Worm (Caenorhabditis elegans) whole organism, late embryonic: ENCODE results near the gene C05G5.2.
A peak's percentile ranks its signal among the peaks of the same experiment; 100 is the strongest.

Source experiments
- C38D4.7 ChIP-seq: fragments of 200-800 bp; sonication (Bioruptor generic); optimal IDR thresholded peaks from 2 replicates; lab custom pipeline; 2018; ENCODE audit warnings: mild to moderate bottlenecking, missing genetic modification characterization, moderate library complexity, missing compliant biosample characterization
- F13H6.1 ChIP-seq: sonication (generic microtip); optimal IDR thresholded peaks from 2 replicates; lab custom pipeline; 2016; ENCODE audit warnings: missing genetic modification characterization, missing compliant biosample characterization
- K09A11.1 ChIP-seq: sonication (generic microtip); optimal IDR thresholded peaks from 2 replicates; lab custom pipeline; 2017; ENCODE audit warnings: antibody characterized with exemption, mild to moderate bottlenecking, missing genetic modification characterization, missing compliant biosample characterization; ENCODE audit not compliant: insufficient read depth
- ama-1 ChIP-seq: fragments of 150-350 bp; optimal IDR thresholded peaks from 2 replicates; lab custom pipeline; 2014
- ceh-14 ChIP-seq: sonication (generic microtip); optimal IDR thresholded peaks from 2 replicates; lab custom pipeline; 2016; ENCODE audit warnings: missing genotype, missing genetic modification characterization, missing compliant biosample characterization
- ceh-18 ChIP-seq: sonication (generic microtip); optimal IDR thresholded peaks from 2 replicates; lab custom pipeline; 2016; ENCODE audit warnings: missing genetic modification characterization, missing compliant biosample characterization
- ceh-19 ChIP-seq: fragments of 200-800 bp; sonication (Bioruptor generic); optimal IDR thresholded peaks from 2 replicates; lab custom pipeline; 2018; ENCODE audit warnings: mild to moderate bottlenecking, missing genetic modification characterization, missing compliant biosample characterization
- ceh-2 ChIP-seq: sonication (generic microtip); optimal IDR thresholded peaks from 2 replicates; lab custom pipeline; 2016; ENCODE audit warnings: missing genotype, missing genetic modification characterization, missing compliant biosample characterization
- ceh-22 ChIP-seq: sonication (generic microtip); optimal IDR thresholded peaks from 2 replicates; lab custom pipeline; 2017; ENCODE audit warnings: missing biosample characterization, missing genetic modification characterization
- ceh-31 ChIP-seq: sonication (generic microtip); optimal IDR thresholded peaks from 2 replicates; lab custom pipeline; 2016; ENCODE audit warnings: missing genetic modification characterization, missing compliant biosample characterization
- ceh-34 ChIP-seq: sonication (generic microtip); optimal IDR thresholded peaks from 2 replicates; lab custom pipeline; 2016; ENCODE audit warnings: mild to moderate bottlenecking, missing genetic modification characterization, missing compliant biosample characterization
- ceh-48 ChIP-seq: sonication (generic microtip); optimal IDR thresholded peaks from 2 replicates; lab custom pipeline; 2016; ENCODE audit warnings: missing genetic modification characterization, inconsistent platforms, missing compliant biosample characterization
- ceh-6 ChIP-seq: fragments of 200-800 bp; sonication (Bioruptor generic); optimal IDR thresholded peaks from 2 replicates; lab custom pipeline; 2018; ENCODE audit warnings: mild to moderate bottlenecking, missing genetic modification characterization, missing compliant biosample characterization
- ceh-9 ChIP-seq: sonication (generic microtip); optimal IDR thresholded peaks from 2 replicates; lab custom pipeline; 2016; ENCODE audit warnings: mild to moderate bottlenecking, missing genetic modification characterization, inconsistent platforms, missing compliant biosample characterization
- dmd-4 ChIP-seq: sonication (generic microtip); optimal IDR thresholded peaks from 2 replicates; lab custom pipeline; 2016; ENCODE audit warnings: borderline replicate concordance, missing genetic modification characterization, missing compliant biosample characterization
- dve-1 ChIP-seq: sonication (generic microtip); optimal IDR thresholded peaks from 2 replicates; lab custom pipeline; 2017; ENCODE audit warnings: antibody characterized with exemption, mild to moderate bottlenecking, missing genetic modification characterization, missing compliant biosample characterization
- elt-2 ChIP-seq: sonication (generic microtip); optimal IDR thresholded peaks from 2 replicates; lab custom pipeline; 2016; ENCODE audit warnings: missing genetic modification reagents, missing genetic modification characterization, missing compliant biosample characterization
- ets-4 ChIP-seq: sonication (generic microtip); optimal IDR thresholded peaks from 2 replicates; lab custom pipeline; 2016; ENCODE audit warnings: missing genetic modification characterization, missing compliant biosample characterization
- fax-1 ChIP-seq: sonication (generic microtip); optimal IDR thresholded peaks from 2 replicates; lab custom pipeline; 2016; ENCODE audit warnings: missing genotype, missing genetic modification characterization, missing compliant biosample characterization
- fkh-6 ChIP-seq: sonication (generic microtip); optimal IDR thresholded peaks from 2 replicates; lab custom pipeline; 2016; ENCODE audit warnings: missing genetic modification characterization, missing compliant biosample characterization
- gmeb-2 ChIP-seq: sonication (generic microtip); optimal IDR thresholded peaks from 2 replicates; lab custom pipeline; 2016; ENCODE audit warnings: missing genetic modification characterization, inconsistent platforms, missing compliant biosample characterization
- hlh-15 ChIP-seq: sonication (generic microtip); optimal IDR thresholded peaks from 2 replicates; lab custom pipeline; 2016; ENCODE audit warnings: missing genetic modification characterization, missing compliant biosample characterization
- hlh-30 ChIP-seq: sonication (generic microtip); optimal IDR thresholded peaks from 2 replicates; lab custom pipeline; 2017; ENCODE audit warnings: antibody characterized with exemption, missing genetic modification characterization, missing compliant biosample characterization; ENCODE audit not compliant: insufficient read depth
- hlh-8 ChIP-seq: sonication (generic microtip); optimal IDR thresholded peaks from 2 replicates; lab custom pipeline; 2016; ENCODE audit warnings: missing genotype, missing genetic modification characterization, missing compliant biosample characterization
- lin-11 ChIP-seq: fragments of 200-800 bp; sonication (Bioruptor generic); optimal IDR thresholded peaks from 2 replicates; lab custom pipeline; 2018; ENCODE audit warnings: mild to moderate bottlenecking, missing genetic modification characterization, missing compliant biosample characterization
- madf-2 ChIP-seq: sonication (generic microtip); optimal IDR thresholded peaks from 2 replicates; lab custom pipeline; 2017; ENCODE audit warnings: missing genetic modification characterization, missing compliant biosample characterization
- mec-3 ChIP-seq: sonication (generic microtip); optimal IDR thresholded peaks from 2 replicates; lab custom pipeline; 2016; ENCODE audit warnings: borderline replicate concordance, missing genetic modification characterization, missing compliant biosample characterization
- nfya-1 ChIP-seq: sonication (generic microtip); optimal IDR thresholded peaks from 2 replicates; lab custom pipeline; 2017; ENCODE audit warnings: missing genetic modification characterization, mild to moderate bottlenecking, missing compliant biosample characterization, antibody characterized with exemption, moderate library complexity
- nhr-11 ChIP-seq: fragments of 150-350 bp; optimal IDR thresholded peaks from 2 replicates; lab custom pipeline; 2014; ENCODE audit warnings: missing biosample characterization, missing genetic modification characterization
- nhr-232 ChIP-seq: sonication (generic microtip); optimal IDR thresholded peaks from 2 replicates; lab custom pipeline; 2016; ENCODE audit warnings: missing genetic modification characterization, missing compliant biosample characterization
- pat-9 ChIP-seq: fragments of 200-800 bp; sonication (Bioruptor generic); optimal IDR thresholded peaks from 2 replicates; lab custom pipeline; 2018; ENCODE audit warnings: mild to moderate bottlenecking, missing genetic modification characterization, moderate library complexity, missing compliant biosample characterization
- pax-1 ChIP-seq: fragments of 150-350 bp; optimal IDR thresholded peaks from 2 replicates; lab custom pipeline; 2014; ENCODE audit warnings: missing biosample characterization, missing genetic modification characterization
- pha-2 ChIP-seq: sonication (generic microtip); optimal IDR thresholded peaks from 2 replicates; lab custom pipeline; 2017; ENCODE audit warnings: mild to moderate bottlenecking, missing genetic modification characterization, missing compliant biosample characterization
- pha-4 ChIP-seq: fragments of 150-350 bp; optimal IDR thresholded peaks from 2 replicates; lab custom pipeline; 2018; ENCODE audit warnings: missing biosample characterization, missing genetic modification reagents, missing genetic modification characterization
- pros-1 ChIP-seq: fragments of 150-350 bp; optimal IDR thresholded peaks from 2 replicates; lab custom pipeline; 2014; ENCODE audit warnings: missing biosample characterization, missing genetic modification reagents, missing genetic modification characterization
- ref-2 ChIP-seq: sonication (generic microtip); optimal IDR thresholded peaks from 2 replicates; lab custom pipeline; 2016; ENCODE audit warnings: missing genetic modification characterization, missing compliant biosample characterization
- rnt-1 ChIP-seq: sonication (generic microtip); optimal IDR thresholded peaks from 2 replicates; lab custom pipeline; 2016; ENCODE audit warnings: missing genetic modification characterization, missing compliant biosample characterization
- sdc-2 ChIP-seq: sonication (generic microtip); optimal IDR thresholded peaks from 2 replicates; lab custom pipeline; 2016; ENCODE audit warnings: missing genotype, missing genetic modification characterization, missing compliant biosample characterization
- sox-2 ChIP-seq: fragments of 200-800 bp; sonication (Bioruptor generic); IDR thresholded peaks from 2 replicates; pipeline ENCODE4 v1.3.6; 2022; ENCODE audit warnings: missing genetic modification reagents, missing genetic modification characterization, missing compliant biosample characterization
- syd-9 ChIP-seq: sonication (generic microtip); optimal IDR thresholded peaks from 2 replicates; lab custom pipeline; 2016; ENCODE audit warnings: mild to moderate bottlenecking, missing genetic modification characterization, moderate library complexity, missing compliant biosample characterization
- tbx-2 ChIP-seq: sonication (generic microtip); optimal IDR thresholded peaks from 2 replicates; lab custom pipeline; 2016; ENCODE audit warnings: missing genetic modification characterization, missing compliant biosample characterization
- unc-3 ChIP-seq, 2 experiments: fragments of 200-800 bp in 1 of 2; sonication (Bioruptor generic) in 1 of 2; sonication (generic microtip) in 1 of 2; conservative IDR thresholded peaks in 1 of 2; optimal IDR thresholded peaks in 1 of 2; 2 replicates each; pipeline versions ENCODE4 v1.3.6 to Lab custom; 2016 to 2022; ENCODE audit warnings: missing compliant biosample characterization in 2 of 2, missing genetic modification characterization in 2 of 2, missing genetic modification reagents in 1 of 2
- unc-42 ChIP-seq: sonication (generic microtip); optimal IDR thresholded peaks from 2 replicates; lab custom pipeline; 2016; ENCODE audit warnings: missing genotype, missing genetic modification characterization, missing compliant biosample characterization
- unc-55 ChIP-seq: sonication (generic microtip); optimal IDR thresholded peaks from 2 replicates; lab custom pipeline; 2017; ENCODE audit warnings: missing biosample characterization, missing genetic modification reagents, missing genetic modification characterization

Gene C05G5.2

DNA sequence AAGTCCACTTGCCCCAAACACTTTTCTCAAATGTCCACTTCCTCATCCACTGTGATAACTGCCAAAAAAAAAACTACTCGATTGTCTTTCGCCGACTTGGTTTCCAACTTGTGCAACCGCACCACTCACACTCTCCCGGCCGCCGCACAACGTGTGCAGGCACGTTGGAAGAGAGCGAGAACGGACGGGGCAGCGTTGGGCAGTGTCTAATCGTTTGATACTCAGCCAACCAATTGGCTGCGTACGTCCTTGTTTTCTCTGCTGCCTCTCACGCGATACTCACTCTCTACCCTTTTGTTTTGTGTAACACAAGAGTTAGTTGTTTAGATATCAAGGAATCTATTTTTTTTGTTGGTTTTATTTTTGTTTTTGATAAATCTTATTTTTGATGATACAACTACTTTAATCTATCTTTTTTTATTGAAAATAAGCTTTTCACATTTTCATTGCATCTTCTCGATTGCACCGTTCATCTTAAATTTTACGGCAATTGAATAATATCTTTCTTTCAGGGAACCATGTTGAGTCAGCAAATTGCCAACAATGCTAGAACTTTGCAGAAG, 6.5 kb downstream of the C05G5.2 start, which contains the start of gene sucl-1:
TSS of gene sucl-1 (plus strand) at position 513 of the 563 bp plus-strand sequence.
- TF ChIP-seq rnt-1 (tag; lab: Kevin White, UChicago) = peak; percentile 73
- TF ChIP-seq pha-4 = no peak
- TF ChIP-seq ceh-31 (tag; lab: Kevin White, UChicago) = peak; percentile 92
- no peak for TF ChIP-seq mec-3
- TF ChIP-seq gmeb-2 (tag; lab: Kevin White, UChicago) = no peak
- peak; percentile 99 for TF ChIP-seq nfya-1 (tag; lab: Kevin White, UChicago)
- no peak for TF ChIP-seq nhr-232 (tag; lab: Kevin White, UChicago)
- TF ChIP-seq pha-2 (tag; lab: Kevin White, UChicago) = peak; percentile 11
- peak; percentile 49 for TF ChIP-seq F13H6.1
- TF ChIP-seq madf-2 (tag; lab: Kevin White, UChicago) = no peak
- TF ChIP-seq tbx-2 (tag; lab: Kevin White, UChicago) = peak; percentile 74
- no peak for TF ChIP-seq fax-1 (tag; lab: Kevin White, UChicago)
- no peak for TF ChIP-seq ceh-2
- peak; percentile 76 for TF ChIP-seq syd-9 (tag; lab: Kevin White, UChicago)
- TF ChIP-seq hlh-8 (tag; lab: Kevin White, UChicago) = no peak
- TF ChIP-seq pat-9 (tag; lab: Kevin White, UChicago) = peak; percentile 58
- no peak for TF ChIP-seq pros-1 (tag; lab: Kevin White, UChicago)
- TF ChIP-seq ceh-9 (tag; lab: Kevin White, UChicago) = no peak
- TF ChIP-seq ceh-48 = no peak
- TF ChIP-seq C38D4.7 (GFP tag; lab: Kevin White, UChicago) = no peak
- TF ChIP-seq dve-1 (tag; lab: Kevin White, UChicago) = peak; percentile 10
- TF ChIP-seq pax-1 (tag; lab: Kevin White, UChicago) = peak; percentile 6
- TF ChIP-seq ets-4 (tag; lab: Kevin White, UChicago) = no peak
- peak; percentile 64 for TF ChIP-seq elt-2 (tag; lab: Kevin White, UChicago)
- peak; percentile 65 for TF ChIP-seq ceh-14
- no peak for TF ChIP-seq sox-2 (GFP tag; lab: Robert Waterston, UW)
- TF ChIP-seq hlh-30 (tag; lab: Kevin White, UChicago) = peak; percentile 45
- no peak for TF ChIP-seq hlh-15 (tag; lab: Kevin White, UChicago)
- TF ChIP-seq K09A11.1 (tag; lab: Kevin White, UChicago) = peak; percentile 5
- peak; percentile 77 for TF ChIP-seq sdc-2
- TF ChIP-seq ceh-6 = peak; percentile 32
- peak; percentile 82 for TF ChIP-seq ceh-34
- peak; percentile 88 for TF ChIP-seq ceh-18 (tag; lab: Kevin White, UChicago)
- TF ChIP-seq fkh-6 (tag; lab: Kevin White, UChicago) = peak; percentile 10
- TF ChIP-seq ref-2 (tag; lab: Kevin White, UChicago) = peak; percentile 45
- TF ChIP-seq nhr-11 (tag; lab: Kevin White, UChicago) = no peak
- TF ChIP-seq ama-1 (lab: Kevin White, UChicago) = no peak
- TF ChIP-seq ceh-19 (GFP tag; lab: Kevin White, UChicago) = no peak
- peak; percentile 32 for TF ChIP-seq ceh-22 (tag; lab: Kevin White, UChicago)
- peak; percentile 49 for TF ChIP-seq unc-55 (GFP tag; lab: Kevin White, UChicago)
- peak; percentile 73 for TF ChIP-seq unc-42 (tag; lab: Kevin White, UChicago)
- TF ChIP-seq lin-11 (tag; lab: Kevin White, UChicago) = no peak
- TF ChIP-seq unc-3 (GFP tag; conservative IDR thresholded peaks at IDR 0.05; lab: Robert Waterston, UW) = no peak
- TF ChIP-seq unc-3 (tag; optimal IDR thresholded peaks at IDR 0.05; lab: Kevin White, UChicago) = no peak
- no peak for TF ChIP-seq dmd-4 (tag; lab: Kevin White, UChicago)
- TF ChIP-seq, all 69 proteins: peak for 23
